Worm (Caenorhabditis elegans) whole organism, L1 larva: ENCODE measurements around the gene F35H8.1.

Experiments used
- egl-27 ChIP-seq, 2 experiments: fragments of 150-350 bp in 1 of 2; sonication (generic microtip); optimal IDR thresholded peaks; 3 replicates each; lab custom pipeline; 2017 to 2018; ENCODE audit warnings: missing biosample characterization in 2 of 2, missing genetic modification characterization in 2 of 2, missing genetic modification reagents in 2 of 2
- fos-1 ChIP-seq: fragments of 150-350 bp; optimal IDR thresholded peaks from 2 replicates; lab custom pipeline; 2014; ENCODE audit warnings: missing biosample characterization, missing genetic modification characterization
- jun-1 ChIP-seq: fragments of 150-350 bp; optimal IDR thresholded peaks from 2 replicates; lab custom pipeline; 2014; ENCODE audit warnings: missing biosample characterization, missing genetic modification reagents, missing genetic modification characterization
- lin-39 ChIP-seq: fragments of 150-350 bp; optimal IDR thresholded peaks from 2 replicates; lab custom pipeline; 2014; ENCODE audit warnings: missing biosample characterization, missing genetic modification reagents, missing genetic modification characterization
- mdl-1 ChIP-seq, 2 experiments: fragments of 150-350 bp; optimal IDR thresholded peaks; 2 replicates each; lab custom pipeline; 2014 to 2017; ENCODE audit warnings: missing biosample characterization in 2 of 2, missing genetic modification characterization in 2 of 2, inconsistent platforms in 1 of 2
- nhr-12 ChIP-seq: sonication (generic microtip); optimal IDR thresholded peaks from 2 replicates; lab custom pipeline; 2017; ENCODE audit warnings: missing biosample characterization, missing genetic modification characterization
- nhr-237 ChIP-seq: fragments of 150-350 bp; optimal IDR thresholded peaks from 2 replicates; lab custom pipeline; 2014; ENCODE audit warnings: missing biosample characterization, missing genetic modification characterization
- pqm-1 ChIP-seq: sonication (generic microtip); optimal IDR thresholded peaks from 3 replicates; lab custom pipeline; 2017; ENCODE audit warnings: missing biosample characterization, missing genetic modification characterization
- skn-1 ChIP-seq: fragments of 150-350 bp; optimal IDR thresholded peaks from 2 replicates; lab custom pipeline; 2014; ENCODE audit warnings: missing biosample characterization, missing genetic modification characterization
- tbx-2 ChIP-seq: sonication (generic microtip); optimal IDR thresholded peaks from 2 replicates; lab custom pipeline; 2016; ENCODE audit warnings: missing genetic modification characterization, missing compliant biosample characterization

DNA sequence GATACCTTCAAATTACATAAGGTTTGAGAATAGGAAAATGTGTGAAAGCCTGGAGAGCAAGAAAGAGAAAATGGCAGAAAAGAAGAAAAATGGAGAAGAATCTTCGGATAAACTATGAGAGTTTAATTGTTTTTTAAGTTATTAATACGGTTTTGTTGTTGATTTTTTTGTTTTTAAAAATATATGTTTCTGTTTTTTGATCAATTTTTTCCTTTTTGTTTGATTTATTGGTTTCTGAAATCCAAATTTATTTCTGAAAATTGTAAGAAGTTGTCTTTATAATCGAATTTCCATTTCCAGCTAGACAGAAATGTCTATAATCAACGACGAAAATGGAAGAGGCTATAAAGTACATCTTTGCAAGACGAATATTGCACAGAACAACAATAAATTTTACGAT lies 39.7 kb upstream of the F35H8.1 start, which contains the start of gene parp-2:
- TF ChIP-seq nhr-12 (tag; lab: Kevin White, UChicago) (no peak), pqm-1 (no peak), fos-1 (tag; lab: Kevin White, UChicago) (no peak), lin-39 (tag; lab: Kevin White, UChicago) (no peak), tbx-2 (tag; lab: Kevin White, UChicago) (no peak), mdl-1 (tag; optimal IDR thresholded peaks at IDR 0.05; lab: Kevin White, UChicago) (no peak), egl-27 (tag; optimal IDR thresholded peaks at IDR 0.05; lab: Kevin White, UChicago) (no peak), jun-1 (tag; lab: Kevin White, UChicago) (no peak), skn-1 (tag; lab: Kevin White, UChicago) (no peak), nhr-237 (tag; lab: Kevin White, UChicago) (no peak)
